Fruit fly (Drosophila melanogaster): ENCODE measurements around the gene CG10516.
A peak's percentile ranks its signal among the peaks of the same experiment; 100 is the strongest.

The CG10516 gene

DNA sequence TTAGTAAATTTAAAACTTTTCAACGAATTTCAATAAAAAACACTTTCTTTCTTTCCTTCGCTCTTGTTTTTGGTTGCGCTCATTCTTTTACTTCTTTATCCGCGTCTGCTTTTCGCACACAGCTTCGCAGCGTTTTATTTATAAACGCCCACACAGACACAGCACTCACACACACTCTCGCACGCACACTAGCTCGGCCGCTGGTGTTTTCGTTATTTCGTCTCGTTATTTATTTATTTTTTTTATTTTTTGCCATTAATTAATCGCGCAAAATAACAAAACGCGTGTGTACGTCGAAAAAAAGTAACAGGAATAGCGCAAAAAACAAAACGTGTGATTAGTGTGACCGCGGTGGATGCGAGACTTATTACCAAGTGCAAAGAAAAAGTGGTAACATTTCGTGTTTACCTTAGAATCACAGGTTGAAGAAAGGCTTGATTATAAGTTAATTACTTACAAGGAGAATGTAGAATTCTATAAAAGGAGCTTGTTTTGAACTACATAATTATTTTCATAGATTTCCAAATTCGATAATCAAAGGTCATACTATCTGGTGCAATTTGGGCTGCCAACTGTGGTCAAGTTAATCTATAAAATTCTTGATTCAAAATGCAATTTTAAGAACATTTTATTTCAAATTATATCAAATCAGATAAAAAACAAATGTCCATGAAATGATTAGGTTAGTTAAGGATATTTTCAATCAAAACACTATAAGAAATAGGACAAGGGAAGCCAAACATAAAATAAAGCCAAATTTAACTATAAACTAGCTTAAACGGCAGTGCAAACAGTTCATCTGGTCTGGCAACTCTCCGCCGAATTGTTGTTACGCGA lies 36.6 kb downstream of the CG10516 start, which contains the start of the genes hzg and mRpS31 (continued):
- peak; percentile 74 for TF ChIP-seq psq (GFP tag; optimal IDR thresholded peaks at IDR 0.05)
- TF ChIP-seq Doc3 (GFP tag; IDR thresholded peaks at IDR 0.05; ENCODE audit: partially characterized antibody): no peak
- TF ChIP-seq Dip2 (GFP tag; IDR thresholded peaks at IDR 0.05): no peak
- peak; percentile 23 for TF ChIP-seq emc (GFP tag; optimal IDR thresholded peaks at IDR 0.05)
- peak; percentile 45 for TF ChIP-seq CG12155 (GFP tag; optimal IDR thresholded peaks at IDR 0.05)
- TF ChIP-seq chinmo (GFP tag; IDR thresholded peaks at IDR 0.05; ENCODE audit: partially characterized antibody): no peak
- TF ChIP-seq pb (GFP tag; optimal IDR thresholded peaks at IDR 0.05): peak; percentile 12
- no peak for TF ChIP-seq NFAT (GFP tag; IDR thresholded peaks at IDR 0.05)
- TF ChIP-seq org-1 (GFP tag; optimal IDR thresholded peaks at IDR 0.05): no peak
- no peak for TF ChIP-seq Optix (GFP tag; IDR thresholded peaks at IDR 0.05)
- peak; percentile 22 for TF ChIP-seq tap (tag; optimal IDR thresholded peaks at IDR 0.05)
- TF ChIP-seq prd (optimal IDR thresholded peaks at IDR 0.05): no peak
- TF ChIP-seq prd (GFP tag; IDR thresholded peaks at IDR 0.05): peak; percentile 43; the same call in 2 of the 3 replicates
- TF ChIP-seq Med (GFP tag): peak; percentile 87
- TF ChIP-seq bbx (GFP tag; IDR thresholded peaks at IDR 0.05; ENCODE audit: partially characterized antibody): 0 out of 2 replicates have a peak, but pooled peaks have one; percentile 12
- no peak for TF ChIP-seq klu (GFP tag; IDR thresholded peaks at IDR 0.05)
- peak; percentile 52 for TF ChIP-seq CG15696 (tag; optimal IDR thresholded peaks at IDR 0.05)
- TF ChIP-seq CG12769 (tag; optimal IDR thresholded peaks at IDR 0.05): no peak
- TF ChIP-seq CG9727 (GFP tag; optimal IDR thresholded peaks at IDR 0.05): peak; percentile 35
- peak; percentile 20 for TF ChIP-seq Fer2 (tag; optimal IDR thresholded peaks at IDR 0.05)
- TF ChIP-seq vfl (GFP tag; optimal IDR thresholded peaks at IDR 0.05): no peak
- TF ChIP-seq ttk (GFP tag; IDR thresholded peaks at IDR 0.05): peak; percentile 23; the same call in 1 of the 2 replicates
- TF ChIP-seq Fer3 (tag; optimal IDR thresholded peaks at IDR 0.05): peak; percentile 64
- TF ChIP-seq Hr78 (GFP tag; optimal IDR thresholded peaks at IDR 0.05): no peak
- peak; percentile 30 for TF ChIP-seq pnt (GFP tag; optimal IDR thresholded peaks at IDR 0.05)
- no peak for TF ChIP-seq CG1832 (GFP tag; optimal IDR thresholded peaks at IDR 0.05)
- TF ChIP-seq CG7357 (GFP tag; IDR thresholded peaks at IDR 0.05): no peak
- peak; percentile 46 for TF ChIP-seq shn (GFP tag; optimal IDR thresholded peaks at IDR 0.05)
- no peak for TF ChIP-seq CG4328 (GFP tag; optimal IDR thresholded peaks at IDR 0.05)
- TF ChIP-seq Six4 (GFP tag; optimal IDR thresholded peaks at IDR 0.05): peak; percentile 52
- peak; percentile 45 for TF ChIP-seq HLH54F (GFP tag; optimal IDR thresholded peaks at IDR 0.05)
- TF ChIP-seq Dbx (GFP tag; IDR thresholded peaks at IDR 0.05): peak; percentile 19; the same call in 1 of the 3 replicates
- no peak; the same call in 1 of the 2 replicates for TF ChIP-seq amos (GFP tag; IDR thresholded peaks at IDR 0.05; ENCODE audit: partially characterized antibody)
- peak; percentile 35 for TF ChIP-seq dmrt99B (tag; optimal IDR thresholded peaks at IDR 0.05)
- no peak for TF ChIP-seq knrl (GFP tag; IDR thresholded peaks at IDR 0.05; ENCODE audit: partially characterized antibody)
- TF ChIP-seq CG18011 (GFP tag; optimal IDR thresholded peaks at IDR 0.05): no peak
- no peak for TF ChIP-seq vnd (GFP tag; IDR thresholded peaks at IDR 0.05; ENCODE audit: partially characterized antibody)
- TF ChIP-seq CG2202 (tag; optimal IDR thresholded peaks at IDR 0.05): no peak
- no peak for TF ChIP-seq HLH4C (GFP tag; IDR thresholded peaks at IDR 0.05; ENCODE audit: partially characterized antibody)
- TF ChIP-seq D19A (tag; optimal IDR thresholded peaks at IDR 0.05): peak; percentile 14
- no peak for TF ChIP-seq sc (optimal IDR thresholded peaks at IDR 0.05)
- TF ChIP-seq sc (GFP tag; optimal IDR thresholded peaks at IDR 0.05): no peak
- TF ChIP-seq tio (GFP tag; optimal IDR thresholded peaks at IDR 0.05): no peak
- no peak for TF ChIP-seq slou (GFP tag; optimal IDR thresholded peaks at IDR 0.05)
- no peak for TF ChIP-seq ftz-f1 (GFP tag; optimal IDR thresholded peaks at IDR 0.05)
- TF ChIP-seq BtbVII (GFP tag; optimal IDR thresholded peaks at IDR 0.05): peak; percentile 9
- TF ChIP-seq nom (GFP tag; optimal IDR thresholded peaks at IDR 0.05): peak; percentile 88
- TF ChIP-seq Hsf (GFP tag; optimal IDR thresholded peaks at IDR 0.05): peak; percentile 67
- TF ChIP-seq gcm2 (GFP tag; optimal IDR thresholded peaks at IDR 0.05): no peak

Data from whole organism, embryonic.